Fruit fly (Drosophila melanogaster): ENCODE results near the gene REPTOR.

The REPTOR gene

dm6 chr3R:24527845-24528244 is 54.8 kb downstream of the REPTOR start, which contains the start of gene CG6607 (continued):
- TF ChIP-seq bbx (GFP tag; IDR thresholded peaks at IDR 0.05; ENCODE audit: partially characterized antibody) (peak; percentile 40; the same call in 1 of the 2 replicates), Ada2b (GFP tag; IDR thresholded peaks at IDR 0.05) (no peak), gfzf (GFP tag; optimal IDR thresholded peaks at IDR 0.05) (peak; percentile 88), Bteb2 (GFP tag; optimal IDR thresholded peaks at IDR 0.05) (no peak), GATAe (GFP tag; conservative IDR thresholded peaks at IDR 0.05) (no peak), jigr1 (GFP tag; IDR thresholded peaks at IDR 0.05) (no peak), Deaf1 (tag; optimal IDR thresholded peaks at IDR 0.05) (no peak), CG11504 (tag; optimal IDR thresholded peaks at IDR 0.05) (no peak), prd (optimal IDR thresholded peaks at IDR 0.05) (no peak), prd (GFP tag; IDR thresholded peaks at IDR 0.05) (no peak), CG15479 (GFP tag; optimal IDR thresholded peaks at IDR 0.05) (no peak), CG10431 (GFP tag; optimal IDR thresholded peaks at IDR 0.05) (no peak), BEAF-32 (GFP tag; optimal IDR thresholded peaks at IDR 0.05) (peak; percentile 36), abd-A (tag; optimal IDR thresholded peaks at IDR 0.05) (no peak), HLH54F (GFP tag; optimal IDR thresholded peaks at IDR 0.05) (no peak), mld (GFP tag; IDR thresholded peaks at IDR 0.05; ENCODE audit: partially characterized antibody) (no peak), CG6813 (GFP tag; optimal IDR thresholded peaks at IDR 0.05) (no peak), CG18764 (GFP tag; optimal IDR thresholded peaks at IDR 0.05) (no peak), MESR4 (GFP tag; optimal IDR thresholded peaks at IDR 0.05) (peak; percentile 64), dan (GFP tag; IDR thresholded peaks at IDR 0.05) (no peak), lola (GFP tag; optimal IDR thresholded peaks at IDR 0.05) (no peak), Oli (tag; optimal IDR thresholded peaks at IDR 0.05) (no peak), Drgx (GFP tag; IDR thresholded peaks at IDR 0.05) (no peak), Fer1 (GFP tag; optimal IDR thresholded peaks at IDR 0.05) (no peak), lilli (GFP tag; optimal IDR thresholded peaks at IDR 0.05) (no peak), yki (optimal IDR thresholded peaks at IDR 0.05) (no peak), Elba2 (GFP tag; optimal IDR thresholded peaks at IDR 0.05) (no peak), NfI (GFP tag; optimal IDR thresholded peaks at IDR 0.05) (no peak), Chrac-16 (GFP tag; optimal IDR thresholded peaks at IDR 0.05) (no peak), CG5953 (GFP tag; IDR thresholded peaks at IDR 0.05) (no peak), Aef1 (GFP tag; IDR thresholded peaks at IDR 0.05) (no peak), trh (GFP tag; optimal IDR thresholded peaks at IDR 0.05) (no peak), CG10274 (GFP tag; optimal IDR thresholded peaks at IDR 0.05) (no peak), lab (GFP tag; optimal IDR thresholded peaks at IDR 0.05) (no peak), BtbVII (GFP tag; optimal IDR thresholded peaks at IDR 0.05) (no peak), CG16813 (GFP tag; IDR thresholded peaks at IDR 0.05; ENCODE audit: partially characterized antibody) (peak; percentile 11; the same call in 1 of the 3 replicates), Eip74EF (GFP tag; optimal IDR thresholded peaks at IDR 0.05) (no peak), bowl (GFP tag; IDR thresholded peaks at IDR 0.05) (no peak), CG2202 (tag; optimal IDR thresholded peaks at IDR 0.05) (no peak), CG10654 (GFP tag; optimal IDR thresholded peaks at IDR 0.05) (no peak), Dll (GFP tag; IDR thresholded peaks at IDR 0.05; ENCODE audit: partially characterized antibody) (peak; percentile 48; the same call in 2 of the 4 replicates), sqz (GFP tag; optimal IDR thresholded peaks at IDR 0.05) (no peak), crc (GFP tag; optimal IDR thresholded peaks at IDR 0.05) (no peak), Hr3 (GFP tag; optimal IDR thresholded peaks at IDR 0.05) (no peak), CG12744 (GFP tag; optimal IDR thresholded peaks at IDR 0.05) (no peak), gsb-n (tag; optimal IDR thresholded peaks at IDR 0.05) (no peak), Jarid2 (GFP tag; optimal IDR thresholded peaks at IDR 0.05) (no peak), MBD-R2 (GFP tag; IDR thresholded peaks at IDR 0.05) (peak; percentile 69), D19B (GFP tag; optimal IDR thresholded peaks at IDR 0.05) (no peak), Lhr (GFP tag; optimal IDR thresholded peaks at IDR 0.05) (peak; percentile 34), pzg (GFP tag; optimal IDR thresholded peaks at IDR 0.05) (peak; percentile 66)
